Worm (Caenorhabditis elegans): ENCODE data around the gene F07D3.3.

DNA sequence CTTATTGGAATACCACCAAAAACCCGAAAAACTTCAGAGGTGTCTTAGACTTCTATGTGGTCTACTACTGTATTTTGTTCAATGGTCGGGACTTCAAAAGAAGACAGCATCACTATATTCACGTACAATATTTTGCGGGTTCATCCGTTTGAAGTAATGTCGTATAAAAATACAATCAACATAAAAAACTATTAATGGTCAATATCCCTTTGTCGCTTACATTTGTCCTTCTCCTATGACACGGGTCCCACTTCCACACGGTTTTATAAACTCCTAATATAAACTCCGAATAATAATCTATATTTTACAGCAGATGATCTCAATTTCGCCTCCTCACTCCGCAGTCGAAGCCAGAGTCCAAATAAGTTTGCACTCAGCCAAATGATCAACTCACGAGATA, 5.0 kb downstream of the F07D3.3 start:
- no peak for TF ChIP-seq hlh-30 (tag; optimal IDR thresholded peaks at IDR 0.05; ENCODE audit: insufficient read depth)
- no peak for TF ChIP-seq eyg-1 (tag; optimal IDR thresholded peaks at IDR 0.05)
- TF ChIP-seq C38D4.7 (GFP tag; optimal IDR thresholded peaks at IDR 0.05), result no peak
- no peak for TF ChIP-seq tbx-7 (tag; optimal IDR thresholded peaks at IDR 0.05)
- no peak for TF ChIP-seq ceh-48 (tag; optimal IDR thresholded peaks at IDR 0.05)
- no peak for TF ChIP-seq gmeb-2 (tag; optimal IDR thresholded peaks at IDR 0.05)
- no peak for TF ChIP-seq ama-1 (optimal IDR thresholded peaks at IDR 0.05)
- no peak for TF ChIP-seq Y22D7AL.16 (tag; optimal IDR thresholded peaks at IDR 0.05)
- no peak for TF ChIP-seq nhr-11 (tag; optimal IDR thresholded peaks at IDR 0.05)
- TF ChIP-seq ceh-18 (tag; optimal IDR thresholded peaks at IDR 0.05), result no peak
- TF ChIP-seq odd-2 (tag; optimal IDR thresholded peaks at IDR 0.05), result no peak
- no peak for TF ChIP-seq hlh-13 (GFP tag; optimal IDR thresholded peaks at IDR 0.05)
- TF ChIP-seq pros-1 (tag; optimal IDR thresholded peaks at IDR 0.05), result no peak
- TF ChIP-seq dmd-4 (tag; optimal IDR thresholded peaks at IDR 0.05; ENCODE audit: borderline replicate concordance), result no peak

Data from whole organism, late embryonic.